Worm (Caenorhabditis elegans) whole organism, mixed stage, embryonic: Measurements from ENCODE around the gene clh-3.

ENCODE experiments used
- M03D4.4 ChIP-seq: sonication (generic microtip); optimal IDR thresholded peaks from 2 replicates; lab custom pipeline; 2017; ENCODE audit warnings: mild to moderate bottlenecking, missing genetic modification characterization, missing compliant biosample characterization
- bed-3 ChIP-seq: fragments of 200-800 bp; sonication (Bioruptor generic); optimal IDR thresholded peaks from 3 replicates; lab custom pipeline; 2018; ENCODE audit warnings: mild to moderate bottlenecking, missing genetic modification characterization, moderate library complexity, missing compliant biosample characterization
- blmp-1 ChIP-seq: fragments of 150-350 bp; optimal IDR thresholded peaks from 2 replicates; lab custom pipeline; 2014; ENCODE audit warnings: missing biosample characterization, missing genetic modification characterization
- ceh-39 ChIP-seq: fragments of 150-350 bp; optimal IDR thresholded peaks from 2 replicates; lab custom pipeline; 2014; ENCODE audit warnings: missing biosample characterization, missing genetic modification characterization
- ceh-43 ChIP-seq: fragments of 200-800 bp; sonication (Bioruptor generic); optimal IDR thresholded peaks from 2 replicates; lab custom pipeline; 2018; ENCODE audit warnings: mild to moderate bottlenecking, missing genetic modification characterization, moderate library complexity, missing compliant biosample characterization
- ceh-83 ChIP-seq: fragments of 200-800 bp; sonication (Bioruptor generic); optimal IDR thresholded peaks from 2 replicates; lab custom pipeline; 2018; ENCODE audit warnings: mild to moderate bottlenecking, missing genetic modification characterization, missing compliant biosample characterization
- ces-1 ChIP-seq: fragments of 150-350 bp; optimal IDR thresholded peaks from 2 replicates; lab custom pipeline; 2014; ENCODE audit warnings: missing biosample characterization, missing genetic modification reagents, missing genetic modification characterization
- cnd-1 ChIP-seq: fragments of 200-800 bp; sonication (Bioruptor generic); optimal IDR thresholded peaks from 2 replicates; lab custom pipeline; 2018; ENCODE audit warnings: mild to moderate bottlenecking, missing genetic modification characterization, missing compliant biosample characterization
- drap-1 ChIP-seq: fragments of 200-800 bp; sonication (Bioruptor generic); optimal IDR thresholded peaks from 3 replicates; lab custom pipeline; 2018; ENCODE audit warnings: mild to moderate bottlenecking, missing genetic modification characterization, missing compliant biosample characterization
- elt-1 ChIP-seq: sonication (generic microtip); optimal IDR thresholded peaks from 2 replicates; lab custom pipeline; 2017; ENCODE audit warnings: missing genetic modification characterization, mild to moderate bottlenecking, missing compliant biosample characterization, antibody characterized with exemption, moderate library complexity, borderline replicate concordance; ENCODE audit not compliant: insufficient read depth
- elt-3 ChIP-seq: fragments of 150-350 bp; optimal IDR thresholded peaks from 2 replicates; lab custom pipeline; 2014; ENCODE audit warnings: missing biosample characterization, missing genetic modification characterization
- flh-1 ChIP-seq: fragments of 200-800 bp; sonication (Bioruptor generic); optimal IDR thresholded peaks from 2 replicates; lab custom pipeline; 2018; ENCODE audit warnings: mild to moderate bottlenecking, missing genetic modification characterization, moderate library complexity, missing compliant biosample characterization
- ham-2 ChIP-seq: fragments of 200-800 bp; sonication (Bioruptor generic); optimal IDR thresholded peaks from 2 replicates; lab custom pipeline; 2018; ENCODE audit warnings: mild to moderate bottlenecking, missing genetic modification characterization, missing compliant biosample characterization
- hlh-1 ChIP-seq: fragments of 150-350 bp; optimal IDR thresholded peaks from 2 replicates; lab custom pipeline; 2014; ENCODE audit warnings: missing biosample characterization, missing genetic modification reagents, missing genetic modification characterization
- lin-13 ChIP-seq: fragments of 150-350 bp; optimal IDR thresholded peaks from 2 replicates; lab custom pipeline; 2014; ENCODE audit warnings: missing biosample characterization, missing genetic modification characterization
- lin-32 ChIP-seq: fragments of 200-800 bp; sonication (Bioruptor generic); optimal IDR thresholded peaks from 2 replicates; lab custom pipeline; 2018; ENCODE audit warnings: mild to moderate bottlenecking, missing genetic modification characterization, missing compliant biosample characterization
- lsy-2 ChIP-seq: fragments of 150-350 bp; optimal IDR thresholded peaks from 2 replicates; lab custom pipeline; 2014; ENCODE audit warnings: missing biosample characterization, missing genetic modification characterization
- mab-5 ChIP-seq: fragments of 150-350 bp; optimal IDR thresholded peaks from 2 replicates; lab custom pipeline; 2014; ENCODE audit warnings: missing biosample characterization, missing genetic modification characterization
- mep-1 ChIP-seq: fragments of 150-350 bp; optimal IDR thresholded peaks from 2 replicates; lab custom pipeline; 2017; ENCODE audit warnings: missing biosample characterization, missing genetic modification reagents, missing genetic modification characterization, inconsistent platforms
- mls-2 ChIP-seq: sonication (generic microtip); optimal IDR thresholded peaks from 2 replicates; lab custom pipeline; 2016; ENCODE audit warnings: mild to moderate bottlenecking, missing genetic modification characterization, moderate library complexity, missing compliant biosample characterization
- nhr-12 ChIP-seq: fragments of 150-350 bp; optimal IDR thresholded peaks from 2 replicates; lab custom pipeline; 2014; ENCODE audit warnings: missing biosample characterization, missing genetic modification characterization
- nhr-2 ChIP-seq: fragments of 150-350 bp; optimal IDR thresholded peaks from 2 replicates; lab custom pipeline; 2014; ENCODE audit warnings: missing biosample characterization, missing genetic modification characterization
- nhr-237 ChIP-seq: fragments of 150-350 bp; optimal IDR thresholded peaks from 2 replicates; lab custom pipeline; 2014; ENCODE audit warnings: missing biosample characterization, missing genetic modification characterization
- nhr-28 ChIP-seq: fragments of 150-350 bp; optimal IDR thresholded peaks from 2 replicates; lab custom pipeline; 2014; ENCODE audit warnings: missing biosample characterization, missing genetic modification characterization
- nhr-76 ChIP-seq: sonication (generic microtip); optimal IDR thresholded peaks from 2 replicates; lab custom pipeline; 2017; ENCODE audit warnings: missing biosample characterization, missing genetic modification characterization
- pha-4 ChIP-seq: fragments of 150-350 bp; optimal IDR thresholded peaks from 2 replicates; lab custom pipeline; 2018; ENCODE audit warnings: missing biosample characterization, missing genetic modification reagents, missing genetic modification characterization
- sem-2 ChIP-seq: fragments of 200-800 bp; sonication (Bioruptor generic); optimal IDR thresholded peaks from 2 replicates; lab custom pipeline; 2018; ENCODE audit warnings: mild to moderate bottlenecking, missing genetic modification characterization, missing compliant biosample characterization
- snpc-4 ChIP-seq: fragments of 150-350 bp; optimal IDR thresholded peaks from 2 replicates; lab custom pipeline; 2014; ENCODE audit warnings: missing biosample characterization, missing genetic modification characterization
- sptf-1 ChIP-seq: sonication (generic microtip); optimal IDR thresholded peaks from 2 replicates; lab custom pipeline; 2017; ENCODE audit warnings: mild to moderate bottlenecking, missing genetic modification characterization, moderate library complexity, missing compliant biosample characterization
- tbx-8 ChIP-seq: fragments of 200-800 bp; sonication (Bioruptor generic); optimal IDR thresholded peaks from 2 replicates; lab custom pipeline; 2018; ENCODE audit warnings: mild to moderate bottlenecking, missing genetic modification characterization, moderate library complexity, missing compliant biosample characterization
- unc-120 ChIP-seq: sonication (generic microtip); optimal IDR thresholded peaks from 2 replicates; lab custom pipeline; 2017; ENCODE audit warnings: missing genetic modification characterization, missing compliant biosample characterization; ENCODE audit not compliant: poor library complexity, severe bottlenecking
- unc-39 ChIP-seq: fragments of 150-350 bp; optimal IDR thresholded peaks from 2 replicates; lab custom pipeline; 2014; ENCODE audit warnings: missing biosample characterization, missing genetic modification characterization
- unc-62 ChIP-seq: fragments of 150-350 bp; optimal IDR thresholded peaks from 2 replicates; lab custom pipeline; 2014; ENCODE audit warnings: missing biosample characterization, missing genetic modification reagents, missing genetic modification characterization
- zip-8 ChIP-seq: fragments of 150-350 bp; optimal IDR thresholded peaks from 2 replicates; lab custom pipeline; 2014; ENCODE audit warnings: missing biosample characterization, missing genetic modification characterization
- ztf-11 ChIP-seq: fragments of 150-350 bp; optimal IDR thresholded peaks from 2 replicates; lab custom pipeline; 2014; ENCODE audit warnings: missing biosample characterization, missing genetic modification characterization

Gene clh-3

ce11 chrII:7200051-7200599, 25.6 kb downstream of the clh-3 start, which contains the start of gene pcrg-1:
Gene pcrg-1 (plus strand): TSS chrII:7200549.
- TF ChIP-seq lin-32 (peak; percentile 86), ztf-11 (tag; lab: Kevin White, UChicago) (no peak), nhr-28 (tag; lab: Kevin White, UChicago) (no peak), unc-120 (tag; lab: Kevin White, UChicago) (peak; percentile 79), M03D4.4 (peak; percentile 92), mep-1 (tag; lab: Kevin White, UChicago) (peak; percentile 73), snpc-4 (no peak), elt-3 (tag; lab: Kevin White, UChicago) (peak; percentile 59), sptf-1 (tag; lab: Kevin White, UChicago) (peak; percentile 96), ceh-39 (no peak), mls-2 (tag; lab: Kevin White, UChicago) (peak; percentile 97), unc-62 (peak; percentile 21), ham-2 (GFP tag; lab: Kevin White, UChicago) (peak; percentile 93), nhr-237 (tag; lab: Kevin White, UChicago) (no peak), sem-2 (GFP tag; lab: Kevin White, UChicago) (peak; percentile 84), zip-8 (tag; lab: Kevin White, UChicago) (no peak), ceh-83 (peak; percentile 92), tbx-8 (GFP tag; lab: Kevin White, UChicago) (peak; percentile 91), nhr-12 (tag; lab: Kevin White, UChicago) (no peak), cnd-1 (peak; percentile 95), lin-13 (tag; lab: Kevin White, UChicago) (peak; percentile 77), unc-39 (peak; percentile 25), lsy-2 (tag; lab: Kevin White, UChicago) (peak; percentile 27), flh-1 (GFP tag; lab: Kevin White, UChicago) (peak; percentile 82), nhr-2 (tag; lab: Kevin White, UChicago) (no peak), elt-1 (tag; lab: Kevin White, UChicago) (peak; percentile 1), ces-1 (GFP tag; lab: Kevin White, UChicago) (no peak), bed-3 (GFP tag; lab: Kevin White, UChicago) (peak; percentile 83), ceh-43 (GFP tag; lab: Kevin White, UChicago) (peak; percentile 84), hlh-1 (tag; lab: Kevin White, UChicago) (peak; percentile 63), pha-4 (tag; lab: Kevin White, UChicago) (peak; percentile 59), drap-1 (GFP tag; lab: Kevin White, UChicago) (peak; percentile 94), mab-5 (tag; lab: Kevin White, UChicago) (no peak), blmp-1 (tag; lab: Kevin White, UChicago) (no peak), nhr-76 (no peak)

- TF ChIP-seq lin-32 (no peak), unc-62 (no peak), ceh-39 (no peak), snpc-4 (no peak), tbx-8 (GFP tag; lab: Kevin White, UChicago) (no peak), ztf-11 (tag; lab: Kevin White, UChicago) (no peak)
Observed at ce11 chrII:7199308-7199707, 26.4 kb downstream of the clh-3 start, which contains the start of gene E04F6.6. Gene E04F6.6 (minus strand): TSS chrII:7199565.

- TF ChIP-seq ham-2 (GFP tag; lab: Kevin White, UChicago), result no peak
- TF ChIP-seq lin-13 (tag; lab: Kevin White, UChicago), result no peak
- no peak for TF ChIP-seq pha-4 (tag; lab: Kevin White, UChicago)
- no peak for TF ChIP-seq mep-1 (tag; lab: Kevin White, UChicago)
- TF ChIP-seq mab-5 (tag; lab: Kevin White, UChicago), result no peak
- TF ChIP-seq ceh-43 (GFP tag; lab: Kevin White, UChicago), result no peak
- TF ChIP-seq drap-1 (GFP tag; lab: Kevin White, UChicago), result no peak
- TF ChIP-seq nhr-76, result no peak
- TF ChIP-seq ceh-39, result no peak
- no peak for TF ChIP-seq nhr-28 (tag; lab: Kevin White, UChicago)
Observed at ce11 chrII:7197434-7197833, 28.3 kb downstream of the clh-3 start.
